Worm (Caenorhabditis elegans): ENCODE data around the gene srh-171.

The srh-171 gene

ce11 chrV:20005724-20006132, 40.2 kb downstream of the srh-171 start:
- TF ChIP-seq ceh-83 (GFP tag; optimal IDR thresholded peaks at IDR 0.05) (peak; percentile 8), nhr-28 (tag; optimal IDR thresholded peaks at IDR 0.05) (no peak), nhr-237 (tag; optimal IDR thresholded peaks at IDR 0.05) (peak; percentile 19), snpc-4 (tag; optimal IDR thresholded peaks at IDR 0.05) (no peak), mab-5 (tag; optimal IDR thresholded peaks at IDR 0.05) (no peak), zip-8 (tag; optimal IDR thresholded peaks at IDR 0.05) (no peak), nhr-76 (tag; optimal IDR thresholded peaks at IDR 0.05) (no peak), unc-120 (tag; optimal IDR thresholded peaks at IDR 0.05; ENCODE audit: poor library complexity, severe bottlenecking) (peak; percentile 83), ztf-11 (tag; optimal IDR thresholded peaks at IDR 0.05) (no peak), lsy-2 (tag; optimal IDR thresholded peaks at IDR 0.05) (peak; percentile 18), flh-1 (GFP tag; optimal IDR thresholded peaks at IDR 0.05) (no peak), cnd-1 (tag; optimal IDR thresholded peaks at IDR 0.05) (peak; percentile 0), unc-39 (tag; optimal IDR thresholded peaks at IDR 0.05) (peak; percentile 40), sptf-1 (tag; optimal IDR thresholded peaks at IDR 0.05) (no peak), mls-2 (tag; optimal IDR thresholded peaks at IDR 0.05) (no peak), lin-13 (tag; optimal IDR thresholded peaks at IDR 0.05) (no peak), blmp-1 (tag; optimal IDR thresholded peaks at IDR 0.05) (no peak), ceh-43 (GFP tag; optimal IDR thresholded peaks at IDR 0.05) (no peak), bed-3 (GFP tag; optimal IDR thresholded peaks at IDR 0.05) (no peak), nhr-12 (tag; optimal IDR thresholded peaks at IDR 0.05) (no peak), elt-3 (tag; optimal IDR thresholded peaks at IDR 0.05) (no peak), mep-1 (tag; optimal IDR thresholded peaks at IDR 0.05) (peak; percentile 50), nhr-2 (tag; optimal IDR thresholded peaks at IDR 0.05) (no peak), ceh-39 (tag; optimal IDR thresholded peaks at IDR 0.05) (peak; percentile 15), M03D4.4 (tag; optimal IDR thresholded peaks at IDR 0.05) (no peak), lin-32 (GFP tag; optimal IDR thresholded peaks at IDR 0.05) (peak; percentile 11), unc-62 (GFP tag; optimal IDR thresholded peaks at IDR 0.05) (peak; percentile 44), tbx-8 (GFP tag; optimal IDR thresholded peaks at IDR 0.05) (no peak), pha-4 (tag; optimal IDR thresholded peaks at IDR 0.05) (peak; percentile 62), ham-2 (GFP tag; optimal IDR thresholded peaks at IDR 0.05) (peak; percentile 92), drap-1 (GFP tag; optimal IDR thresholded peaks at IDR 0.05) (peak; percentile 85), ces-1 (GFP tag; optimal IDR thresholded peaks at IDR 0.05) (peak; percentile 57), hlh-1 (tag; optimal IDR thresholded peaks at IDR 0.05) (peak; percentile 84), sem-2 (GFP tag; optimal IDR thresholded peaks at IDR 0.05) (no peak), elt-1 (tag; optimal IDR thresholded peaks at IDR 0.05; ENCODE audit: borderline replicate concordance, insufficient read depth) (no peak)

DNA sequence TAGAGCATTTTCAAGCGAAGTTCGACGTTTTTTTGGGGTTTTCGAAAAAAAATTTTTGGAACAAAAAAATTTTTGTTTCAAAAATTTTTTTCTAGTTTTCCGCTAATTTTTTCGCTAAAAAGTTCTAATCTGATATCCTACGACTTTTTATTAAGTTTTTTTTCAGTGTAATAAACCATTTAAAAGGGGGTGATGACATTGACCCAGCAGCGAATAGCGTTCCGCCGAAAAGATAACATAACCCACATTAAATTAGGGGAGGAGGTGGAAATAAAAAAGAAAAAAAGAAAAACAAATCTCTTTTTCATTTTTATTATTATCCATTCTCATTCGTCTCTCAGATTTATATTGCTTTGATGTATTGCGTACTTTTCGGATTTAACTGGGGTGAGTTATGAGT, 42.0 kb downstream of the srh-171 start, which contains the start of gene Y60A3A.23:
TSS of gene Y60A3A.23 (plus strand) at position 301 of the 400 bp plus-strand sequence.
- TF ChIP-seq unc-120 (tag; optimal IDR thresholded peaks at IDR 0.05; ENCODE audit: poor library complexity, severe bottlenecking) (no peak), cnd-1 (tag; optimal IDR thresholded peaks at IDR 0.05) (no peak), nhr-237 (tag; optimal IDR thresholded peaks at IDR 0.05) (no peak), elt-1 (tag; optimal IDR thresholded peaks at IDR 0.05; ENCODE audit: borderline replicate concordance, insufficient read depth) (no peak), sem-2 (GFP tag; optimal IDR thresholded peaks at IDR 0.05) (no peak), nhr-28 (tag; optimal IDR thresholded peaks at IDR 0.05) (no peak), ham-2 (GFP tag; optimal IDR thresholded peaks at IDR 0.05) (no peak), ztf-11 (tag; optimal IDR thresholded peaks at IDR 0.05) (no peak), lsy-2 (tag; optimal IDR thresholded peaks at IDR 0.05) (no peak), zip-8 (tag; optimal IDR thresholded peaks at IDR 0.05) (no peak), flh-1 (GFP tag; optimal IDR thresholded peaks at IDR 0.05) (no peak), nhr-12 (tag; optimal IDR thresholded peaks at IDR 0.05) (no peak), tbx-8 (GFP tag; optimal IDR thresholded peaks at IDR 0.05) (no peak)

DNA sequence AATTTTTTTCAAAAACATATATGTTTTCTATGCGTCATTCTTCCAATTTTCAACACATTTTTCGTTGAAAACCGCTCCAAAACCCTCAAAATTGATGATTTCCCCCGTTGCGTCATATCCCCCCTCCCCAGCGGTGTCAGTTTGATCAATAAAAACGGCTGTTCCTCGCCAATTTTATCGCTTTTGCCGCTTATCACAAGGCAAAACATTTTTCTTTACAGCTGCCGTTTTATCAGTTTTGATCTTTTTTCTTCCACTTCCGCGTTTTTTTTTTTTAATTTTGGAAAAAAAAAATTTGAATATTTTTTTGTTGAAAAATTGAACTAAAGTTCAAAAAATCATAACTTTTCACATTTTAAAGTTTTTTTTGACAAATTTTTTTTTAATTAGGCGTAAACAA, 45.7 kb downstream of the srh-171 start:
- TF ChIP-seq zip-8 (tag; optimal IDR thresholded peaks at IDR 0.05): peak; percentile 44
- TF ChIP-seq unc-120 (tag; optimal IDR thresholded peaks at IDR 0.05; ENCODE audit: poor library complexity, severe bottlenecking): no peak
- no peak for TF ChIP-seq elt-1 (tag; optimal IDR thresholded peaks at IDR 0.05; ENCODE audit: borderline replicate concordance, insufficient read depth)

DNA sequence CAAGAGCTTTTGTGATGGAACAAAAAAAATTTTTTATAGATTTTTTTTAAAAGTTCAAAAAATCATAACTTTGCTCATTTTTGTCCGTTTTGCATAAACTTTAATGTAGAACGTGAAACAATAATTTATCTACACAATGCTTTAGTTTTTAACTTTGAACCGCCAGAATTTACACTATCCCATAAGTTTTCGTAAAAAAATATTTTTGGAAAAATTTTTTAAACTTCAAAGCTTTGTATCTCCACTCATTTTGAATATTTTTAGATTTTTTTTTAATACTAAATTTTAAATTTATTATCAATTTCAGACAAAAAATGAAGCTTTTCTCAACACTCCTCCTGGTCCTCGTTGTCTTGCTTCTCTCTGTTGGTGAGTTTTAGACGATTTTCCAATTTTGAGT, 46.2 kb downstream of the srh-171 start, which contains the start of gene Y60A3A.21:
TSS of gene Y60A3A.21 (plus strand) at position 301 of the 400 bp plus-strand sequence.
- TF ChIP-seq lin-32 (GFP tag; optimal IDR thresholded peaks at IDR 0.05) (no peak), hlh-1 (tag; optimal IDR thresholded peaks at IDR 0.05) (no peak), zip-8 (tag; optimal IDR thresholded peaks at IDR 0.05) (no peak), unc-120 (tag; optimal IDR thresholded peaks at IDR 0.05; ENCODE audit: poor library complexity, severe bottlenecking) (no peak), nhr-2 (tag; optimal IDR thresholded peaks at IDR 0.05) (no peak), ces-1 (GFP tag; optimal IDR thresholded peaks at IDR 0.05) (no peak), lsy-2 (tag; optimal IDR thresholded peaks at IDR 0.05) (no peak), drap-1 (GFP tag; optimal IDR thresholded peaks at IDR 0.05) (no peak), elt-3 (tag; optimal IDR thresholded peaks at IDR 0.05) (no peak), elt-1 (tag; optimal IDR thresholded peaks at IDR 0.05; ENCODE audit: borderline replicate concordance, insufficient read depth) (no peak)
